Fruit fly (Drosophila melanogaster) whole organism, pupa: Measurements from ENCODE around the gene CG3792.

Experiments
- CG10348 ChIP-seq: fragments of 200-800 bp; sonication (Bioruptor generic); IDR thresholded peaks from 2 replicates; pipeline ENCODE4 v1.3.6; 2022; ENCODE audit warnings: missing biosample characterization, missing genetic modification characterization
- CG12605 ChIP-seq: fragments of 200-800 bp; sonication (Bioruptor generic); IDR thresholded peaks from 2 replicates; pipeline ENCODE4 v1.3.6; 2022; ENCODE audit warnings: missing biosample characterization, missing genetic modification characterization
- CG13204 ChIP-seq: fragments of 200-800 bp; sonication (Bioruptor generic); optimal IDR thresholded peaks from 2 replicates; lab custom pipeline; 2018; ENCODE audit warnings: missing biosample characterization, mild to moderate bottlenecking, missing genetic modification characterization, moderate library complexity
- CG14655 ChIP-seq: fragments of 200-800 bp; sonication (Bioruptor generic); optimal IDR thresholded peaks from 3 replicates; lab custom pipeline; 2017; ENCODE audit warnings: mild to moderate bottlenecking, missing biosample characterization, missing genetic modification reagents, missing genetic modification characterization
- CG15710 ChIP-seq: fragments of 200-800 bp; sonication (Bioruptor generic); optimal IDR thresholded peaks from 2 replicates; lab custom pipeline; 2018; ENCODE audit warnings: missing biosample characterization, mild to moderate bottlenecking, missing genetic modification characterization, moderate library complexity
- CG17806 ChIP-seq: fragments of 200-800 bp; sonication (Bioruptor generic); optimal IDR thresholded peaks from 2 replicates; lab custom pipeline; 2018; ENCODE audit warnings: missing biosample characterization, mild to moderate bottlenecking, missing genetic modification characterization, moderate library complexity
- CG32121 ChIP-seq: fragments of 200-800 bp; sonication (Bioruptor generic); IDR thresholded peaks from 2 replicates; pipeline ENCODE4 v1.3.6; 2022; ENCODE audit warnings: missing biosample characterization, missing genetic modification characterization
- CG34367 ChIP-seq: fragments of 200-800 bp; sonication (Bioruptor generic); optimal IDR thresholded peaks from 2 replicates; lab custom pipeline; 2018; ENCODE audit warnings: missing biosample characterization, mild to moderate bottlenecking, missing genetic modification characterization
- CG4496 ChIP-seq: fragments of 200-800 bp; sonication (Bioruptor generic); IDR thresholded peaks from 3 replicates; pipeline ENCODE4 v1.3.6; 2022; ENCODE audit warnings: missing biosample characterization, missing genetic modification characterization
- CG8159 ChIP-seq: fragments of 200-800 bp; sonication (Bioruptor generic); optimal IDR thresholded peaks from 3 replicates; lab custom pipeline; 2018; ENCODE audit warnings: missing biosample characterization, mild to moderate bottlenecking, missing genetic modification characterization, moderate library complexity
- CG8301 ChIP-seq: fragments of 200-800 bp; sonication (Bioruptor generic); optimal IDR thresholded peaks from 2 replicates; lab custom pipeline; 2018; ENCODE audit warnings: missing biosample characterization, mild to moderate bottlenecking, missing genetic modification characterization
- CG9948 ChIP-seq: fragments of 200-800 bp; sonication (Bioruptor generic); optimal IDR thresholded peaks from 2 replicates; lab custom pipeline; 2018; ENCODE audit warnings: missing biosample characterization, mild to moderate bottlenecking, missing genetic modification characterization, moderate library complexity
- D1 ChIP-seq: fragments of 200-800 bp; sonication (Bioruptor generic); optimal IDR thresholded peaks from 2 replicates; lab custom pipeline; 2018; ENCODE audit warnings: missing biosample characterization, mild to moderate bottlenecking, missing genetic modification characterization, moderate library complexity
- EcR ChIP-seq: fragments of 200-800 bp; sonication (Bioruptor generic); optimal IDR thresholded peaks from 3 replicates; lab custom pipeline; 2019; ENCODE audit warnings: missing biosample characterization, missing genetic modification characterization, mild to moderate bottlenecking, moderate library complexity, missing genetic modification reagents
- Ets98B ChIP-seq: fragments of 200-800 bp; sonication (Bioruptor generic); IDR thresholded peaks from 2 replicates; pipeline ENCODE4 v1.3.6; 2022; ENCODE audit warnings: missing biosample characterization, missing genetic modification characterization
- Pif1A ChIP-seq: fragments of 200-800 bp; sonication (Bioruptor generic); optimal IDR thresholded peaks from 3 replicates; lab custom pipeline; 2016; ENCODE audit warnings: missing biosample characterization, missing genetic modification characterization
- Pif1B ChIP-seq: fragments of 200-800 bp; sonication (Bioruptor generic); optimal IDR thresholded peaks from 3 replicates; lab custom pipeline; 2016; ENCODE audit warnings: missing biosample characterization, missing genetic modification characterization
- Snoo ChIP-seq: fragments of 200-800 bp; sonication (Bioruptor generic); optimal IDR thresholded peaks from 3 replicates; lab custom pipeline; 2017; ENCODE audit warnings: missing biosample characterization, mild to moderate bottlenecking, missing genetic modification characterization, inconsistent platforms
- fd96Ca ChIP-seq: fragments of 200-800 bp; sonication (Bioruptor generic); IDR thresholded peaks from 3 replicates; pipeline ENCODE4 v1.3.6; 2022; ENCODE audit warnings: missing biosample characterization, missing genetic modification characterization
- gl ChIP-seq: fragments of 200-800 bp; sonication (Bioruptor generic); optimal IDR thresholded peaks from 2 replicates; lab custom pipeline; 2018; ENCODE audit warnings: missing biosample characterization, mild to moderate bottlenecking, missing genetic modification characterization
- rn ChIP-seq: fragments of 200-800 bp; sonication (Bioruptor generic); IDR thresholded peaks from 2 replicates; pipeline ENCODE4 v1.3.6; 2022; ENCODE audit warnings: missing biosample characterization, missing genetic modification characterization

CG3792 gene

DNA sequence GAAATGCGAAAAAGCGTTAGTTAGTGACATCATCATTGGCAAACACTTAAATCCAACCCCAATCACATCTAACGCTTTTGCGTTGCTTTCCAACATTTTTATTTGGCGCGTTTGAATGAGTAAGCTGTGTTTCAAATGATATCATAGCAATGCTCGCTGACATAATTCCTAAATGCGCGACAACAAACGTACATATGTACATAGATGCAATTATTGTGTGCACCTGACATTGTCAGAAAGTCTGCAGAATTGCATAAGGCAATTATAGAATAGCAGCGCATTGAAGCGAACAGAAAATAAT is 21.1 kb downstream of the CG3792 start:
- no peak for TF ChIP-seq CG9948 (tag; lab: Kevin White, UChicago)
- no peak for TF ChIP-seq Snoo
- TF ChIP-seq CG32121 (GFP tag; lab: Robert Waterston, UW): no peak
- no peak for TF ChIP-seq fd96Ca (GFP tag; lab: Robert Waterston, UW)
- no peak for TF ChIP-seq CG8159 (tag; lab: Kevin White, UChicago)
- no peak for TF ChIP-seq Pif1B (GFP tag; lab: Kevin White, UChicago)
- TF ChIP-seq EcR (GFP tag; lab: Kevin White, UChicago): no peak
- TF ChIP-seq CG34367: no peak
- no peak for TF ChIP-seq CG13204 (GFP tag; lab: Kevin White, UChicago)
- no peak for TF ChIP-seq CG17806 (tag; lab: Kevin White, UChicago)
- TF ChIP-seq gl: no peak
- TF ChIP-seq Ets98B (GFP tag; lab: Robert Waterston, UW): no peak
- TF ChIP-seq D1 (tag; lab: Kevin White, UChicago): no peak
- TF ChIP-seq CG12605: no peak

DNA sequence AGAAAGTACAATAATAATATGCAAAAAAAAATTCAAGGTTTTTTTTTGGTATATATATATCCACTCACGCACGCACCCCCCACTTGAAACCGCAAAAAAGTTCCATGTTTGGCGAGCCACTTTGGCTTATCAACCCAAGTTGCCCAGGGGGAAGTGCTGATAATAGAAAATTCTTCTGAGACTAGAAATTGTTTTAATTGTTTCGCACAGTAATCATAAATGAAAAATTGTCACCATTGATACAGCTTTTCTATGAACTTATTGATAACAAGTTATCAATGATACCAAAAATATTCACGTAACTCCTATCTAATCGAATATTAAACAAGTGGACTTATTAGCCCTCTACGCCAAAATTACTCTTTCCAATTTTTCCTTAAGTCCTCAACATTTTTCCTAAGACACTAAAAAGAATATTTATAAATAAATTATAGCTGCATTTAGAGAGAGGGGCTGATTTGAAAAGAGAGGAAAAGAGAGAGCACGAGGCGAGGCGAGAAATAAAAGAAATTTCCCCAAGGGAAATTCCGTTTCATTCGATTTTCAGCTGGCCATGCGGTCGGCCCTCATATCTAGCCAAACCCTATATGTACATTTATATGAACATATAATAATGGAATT is 21.6 kb downstream of the CG3792 start:
- TF ChIP-seq CG34367 (no peak), Ets98B (GFP tag; lab: Robert Waterston, UW) (no peak), fd96Ca (GFP tag; lab: Robert Waterston, UW) (no peak), CG32121 (GFP tag; lab: Robert Waterston, UW) (no peak), EcR (GFP tag; lab: Kevin White, UChicago) (no peak), CG13204 (GFP tag; lab: Kevin White, UChicago) (no peak), CG10348 (GFP tag; lab: Robert Waterston, UW) (no peak), CG12605 (no peak), gl (no peak), CG4496 (GFP tag; lab: Robert Waterston, UW) (no peak), CG8159 (tag; lab: Kevin White, UChicago) (no peak), CG8301 (tag; lab: Kevin White, UChicago) (no peak), Pif1A (no peak), D1 (tag; lab: Kevin White, UChicago) (no peak), rn (GFP tag; lab: Robert Waterston, UW) (no peak), CG15710 (no peak), CG14655 (GFP tag; lab: Kevin White, UChicago) (no peak)
- TF ChIP-seq, all 21 proteins: peak for 0

DNA sequence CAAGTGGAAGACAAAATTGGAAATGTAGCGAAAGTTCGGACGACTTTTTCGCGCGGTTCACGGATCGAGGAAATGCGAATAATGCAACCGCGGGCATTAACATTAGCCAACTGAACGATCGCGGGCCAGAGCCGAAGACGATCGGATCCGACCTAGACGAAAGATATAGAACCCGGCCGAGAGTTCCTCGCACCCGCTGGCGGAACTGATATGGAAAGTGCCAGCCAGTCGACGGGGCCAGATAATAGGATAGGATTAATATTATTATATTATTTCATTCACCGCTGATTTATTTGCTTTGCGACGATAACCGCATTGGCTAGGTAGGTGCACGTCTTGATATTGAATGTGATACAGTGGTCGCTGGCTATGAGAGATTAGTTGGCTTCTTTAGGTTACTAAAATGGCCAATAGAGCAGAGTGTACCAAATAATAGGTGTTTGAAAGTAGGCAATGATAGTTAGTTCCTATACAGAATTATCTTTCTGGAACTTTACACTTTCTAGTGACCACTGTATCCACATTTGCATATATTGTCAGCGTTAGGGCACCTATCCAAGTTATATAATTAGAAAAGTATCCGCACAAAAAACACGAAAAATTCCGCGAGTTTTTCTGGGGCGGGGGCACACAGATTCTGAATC is 22.4 kb downstream of the CG3792 start:
- peak; percentile 60 for TF ChIP-seq CG12605
- TF ChIP-seq CG10348 (GFP tag; lab: Robert Waterston, UW): peak; percentile 36; the same call in 1 of the 2 replicates
- TF ChIP-seq Pif1A: peak; percentile 68
- TF ChIP-seq CG15710: peak; percentile 52
- TF ChIP-seq Ets98B (GFP tag; lab: Robert Waterston, UW): peak; percentile 90
- peak; percentile 87 for TF ChIP-seq CG4496 (GFP tag; lab: Robert Waterston, UW)
- TF ChIP-seq CG8159 (tag; lab: Kevin White, UChicago): peak; percentile 62
- peak; percentile 84 for TF ChIP-seq CG14655 (GFP tag; lab: Kevin White, UChicago)
- TF ChIP-seq CG34367: peak; percentile 54
- TF ChIP-seq CG17806 (tag; lab: Kevin White, UChicago): peak; percentile 48
- TF ChIP-seq CG8301 (tag; lab: Kevin White, UChicago): peak; percentile 78
- peak; percentile 83 for TF ChIP-seq rn (GFP tag; lab: Robert Waterston, UW)
- TF ChIP-seq D1 (tag; lab: Kevin White, UChicago): no peak
- TF ChIP-seq gl: no peak
- peak; percentile 92 for TF ChIP-seq fd96Ca (GFP tag; lab: Robert Waterston, UW)
- TF ChIP-seq Pif1B (GFP tag; lab: Kevin White, UChicago): peak; percentile 65
- TF ChIP-seq CG32121 (GFP tag; lab: Robert Waterston, UW): peak; percentile 87
- peak; percentile 53 for TF ChIP-seq CG9948 (tag; lab: Kevin White, UChicago)
- TF ChIP-seq Snoo: peak; percentile 37
- TF ChIP-seq EcR (GFP tag; lab: Kevin White, UChicago): peak; percentile 80
- TF ChIP-seq CG13204 (GFP tag; lab: Kevin White, UChicago): no peak
- TF ChIP-seq, all 21 proteins: peak for 18

DNA sequence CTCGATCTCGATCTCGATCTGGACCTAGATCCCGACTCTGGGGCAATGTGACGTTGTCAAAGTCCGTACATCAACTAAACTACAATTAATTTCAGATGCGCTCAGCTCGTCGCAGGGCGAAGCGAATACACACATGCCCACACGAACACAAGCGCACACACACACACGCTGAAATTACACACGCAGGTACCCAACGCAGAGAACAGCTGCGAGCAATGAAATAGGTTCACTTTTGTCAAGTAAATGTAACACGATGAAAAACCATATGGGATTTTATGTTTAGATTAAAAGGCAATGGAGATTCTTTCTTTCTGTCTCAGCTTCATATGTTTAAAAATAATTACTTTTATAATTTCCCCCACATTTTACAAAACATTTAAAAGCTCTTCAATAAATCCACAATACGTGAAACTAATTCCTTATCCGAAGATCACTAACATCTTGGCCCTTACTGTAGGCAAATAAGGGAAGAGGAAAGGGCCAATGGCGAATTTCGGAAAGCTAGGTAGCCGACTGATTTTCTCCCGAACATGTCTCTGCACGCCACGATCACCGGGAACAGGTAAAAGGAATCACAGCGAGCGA is 23.3 kb downstream of the CG3792 start:
- TF ChIP-seq CG32121 (GFP tag; lab: Robert Waterston, UW): peak; percentile 32
- TF ChIP-seq CG9948 (tag; lab: Kevin White, UChicago): peak; percentile 87
- TF ChIP-seq CG12605: peak; percentile 59; the same call in 1 of the 2 replicates
- peak; percentile 66 for TF ChIP-seq Ets98B (GFP tag; lab: Robert Waterston, UW)
- TF ChIP-seq D1 (tag; lab: Kevin White, UChicago): peak; percentile 85
- TF ChIP-seq CG17806 (tag; lab: Kevin White, UChicago): peak; percentile 83
- TF ChIP-seq fd96Ca (GFP tag; lab: Robert Waterston, UW): peak; percentile 69
- TF ChIP-seq CG15710: peak; percentile 93
- TF ChIP-seq Pif1A: peak; percentile 87
- TF ChIP-seq CG8301 (tag; lab: Kevin White, UChicago): peak; percentile 70
- TF ChIP-seq rn (GFP tag; lab: Robert Waterston, UW): 0 out of 2 replicates have a peak, but pooled peaks have one; percentile 7
- peak; percentile 83 for TF ChIP-seq CG13204 (GFP tag; lab: Kevin White, UChicago)
- TF ChIP-seq CG8159 (tag; lab: Kevin White, UChicago): peak; percentile 91
- peak; percentile 66 for TF ChIP-seq gl
- TF ChIP-seq EcR (GFP tag; lab: Kevin White, UChicago): peak; percentile 47
- TF ChIP-seq CG4496 (GFP tag; lab: Robert Waterston, UW): peak; percentile 63
- TF ChIP-seq CG34367: peak; percentile 85
- TF ChIP-seq CG14655 (GFP tag; lab: Kevin White, UChicago): peak; percentile 84
- TF ChIP-seq CG10348 (GFP tag; lab: Robert Waterston, UW): no peak
- peak; percentile 73 for TF ChIP-seq Snoo
- TF ChIP-seq Pif1B (GFP tag; lab: Kevin White, UChicago): peak; percentile 85
